Fruit fly (Drosophila melanogaster) S2 (cell line): ENCODE data around the gene APP-BP1.

ENCODE experiments used
- CG8478 ChIP-seq: fragments of >200 bp; optimal IDR thresholded peaks from 2 replicates; lab custom pipeline; 2018
- CTCF ChIP-seq, 2 experiments: fragments of >200 bp; optimal IDR thresholded peaks; 2 replicates each; lab custom pipeline; 2018

DNA sequence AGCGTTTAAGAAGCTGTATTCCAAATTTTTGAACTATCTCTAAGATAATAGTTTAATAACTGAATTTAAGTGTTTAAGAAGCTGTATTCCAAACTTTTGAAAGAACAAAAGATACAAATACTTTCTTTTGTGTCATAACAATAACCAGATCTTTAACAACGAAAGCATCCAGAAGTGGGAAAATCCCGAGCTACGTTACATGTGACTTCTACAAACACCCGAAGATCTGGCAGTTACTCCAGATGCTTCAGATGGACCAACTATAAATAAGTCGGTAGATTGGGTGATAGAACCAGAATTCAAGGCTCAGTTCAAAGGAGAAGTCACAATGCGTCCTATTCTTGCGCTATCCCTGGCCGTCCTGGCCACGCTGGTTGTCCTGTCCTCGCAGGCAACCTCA, 9.7 kb downstream of the APP-BP1 start, which contains the start of gene CG12522:
- TF ChIP-seq CG8478 (lab: Kevin White, UChicago) (no peak), CTCF (optimal IDR thresholded peaks at IDR 0.05; lab: Kevin White, UChicago) (no peak)
